Worm (Caenorhabditis elegans) whole organism, L4 larva: ENCODE measurements around the gene ZK622.1.

Source experiments
- aha-1 ChIP-seq: fragments of 150-350 bp; peaks from one replicate; lab custom pipeline; 2014; ENCODE audit warnings: missing biosample characterization, missing genetic modification characterization
- aly-2 ChIP-seq: sonication (generic microtip); optimal IDR thresholded peaks from 2 replicates; lab custom pipeline; 2018; ENCODE audit warnings: missing biosample characterization, missing genetic modification characterization
- ama-1 ChIP-seq: fragments of 150-350 bp; optimal IDR thresholded peaks from 2 replicates; lab custom pipeline; 2014; ENCODE audit warnings: inconsistent platforms, mixed read lengths
- ceh-20 ChIP-seq: fragments of 200-800 bp; sonication (Bioruptor generic); IDR thresholded peaks from 2 replicates; pipeline ENCODE4 v1.3.6; 2022; ENCODE audit warnings: missing genetic modification reagents, missing genetic modification characterization, missing compliant biosample characterization
- ceh-44 ChIP-seq: fragments of 200-800 bp; sonication (Bioruptor generic); IDR thresholded peaks from 2 replicates; pipeline ENCODE4 v1.3.6; 2022; ENCODE audit warnings: missing genetic modification reagents, missing genetic modification characterization, missing compliant biosample characterization
- ceh-82 ChIP-seq: sonication (generic microtip); optimal IDR thresholded peaks from 2 replicates; lab custom pipeline; 2017; ENCODE audit warnings: missing biosample characterization, missing genetic modification characterization
- ctbp-1 ChIP-seq: fragments of 200-800 bp; sonication (Bioruptor generic); IDR thresholded peaks from 2 replicates; pipeline ENCODE4 v1.3.6; 2022; ENCODE audit warnings: missing genetic modification reagents, missing genetic modification characterization, missing compliant biosample characterization
- daf-16 ChIP-seq, 3 experiments: sonication (generic microtip); optimal IDR thresholded peaks; 2 replicates each; lab custom pipeline; 2016 to 2017; ENCODE audit warnings: missing genetic modification characterization in 3 of 3, missing genetic modification reagents in 3 of 3, mild to moderate bottlenecking in 2 of 3, missing compliant biosample characterization in 2 of 3, missing biosample characterization in 1 of 3, moderate library complexity in 1 of 3
- daf-19 ChIP-seq: fragments of 200-800 bp; sonication (Bioruptor generic); conservative IDR thresholded peaks from 2 replicates; pipeline ENCODE4 v1.3.6; 2022; ENCODE audit warnings: missing genetic modification characterization, missing compliant biosample characterization
- egl-43 ChIP-seq: fragments of 200-800 bp; sonication (Bioruptor generic); IDR thresholded peaks from 2 replicates; pipeline ENCODE4 v1.3.6; 2022; ENCODE audit warnings: missing genetic modification reagents, missing genetic modification characterization, missing compliant biosample characterization
- fkh-10 ChIP-seq: fragments of 150-350 bp; optimal IDR thresholded peaks from 2 replicates; lab custom pipeline; 2014; ENCODE audit warnings: missing biosample characterization, missing genetic modification reagents, missing genetic modification characterization
- fos-1 ChIP-seq: fragments of 150-350 bp; optimal IDR thresholded peaks from 2 replicates; lab custom pipeline; 2014; ENCODE audit warnings: missing biosample characterization, missing genetic modification characterization
- hif-1 ChIP-seq, 2 experiments: sonication (generic microtip); optimal IDR thresholded peaks; 2 replicates each; lab custom pipeline; 2016 to 2017; ENCODE audit warnings: missing compliant biosample characterization in 2 of 2, missing genetic modification characterization in 2 of 2, missing genetic modification reagents in 2 of 2, missing genotype in 2 of 2, mild to moderate bottlenecking in 1 of 2
- hlh-11 ChIP-seq: fragments of 200-800 bp; sonication (Bioruptor generic); optimal IDR thresholded peaks from 2 replicates; lab custom pipeline; 2018; ENCODE audit warnings: mild to moderate bottlenecking, missing genetic modification characterization, missing compliant biosample characterization
- hlh-30 ChIP-seq: sonication (generic microtip); optimal IDR thresholded peaks from 2 replicates; lab custom pipeline; 2017; ENCODE audit warnings: antibody characterized with exemption, mild to moderate bottlenecking, missing genetic modification characterization, missing compliant biosample characterization; ENCODE audit not compliant: insufficient read depth
- hmg-1.1 ChIP-seq: fragments of 200-800 bp; sonication (Bioruptor generic); IDR thresholded peaks from 2 replicates; pipeline ENCODE4 v1.3.6; 2022; ENCODE audit warnings: missing genetic modification reagents, missing genetic modification characterization, missing compliant biosample characterization
- lin-1 ChIP-seq: fragments of 200-800 bp; sonication (Bioruptor generic); IDR thresholded peaks from 2 replicates; pipeline ENCODE4 v1.3.6; 2022; ENCODE audit warnings: missing genetic modification reagents, missing genetic modification characterization, missing compliant biosample characterization
- lin-13 ChIP-seq: fragments of 150-350 bp; optimal IDR thresholded peaks from 2 replicates; lab custom pipeline; 2014; ENCODE audit warnings: missing biosample characterization, missing genetic modification reagents, missing genetic modification characterization
- lin-15B ChIP-seq: fragments of 150-350 bp; sonication (generic microtip); optimal IDR thresholded peaks from 3 replicates; lab custom pipeline; 2014; ENCODE audit warnings: missing biosample characterization, missing genetic modification characterization
- lsy-2 ChIP-seq, 2 experiments: fragments of 150-350 bp in 1 of 2; sonication (generic microtip) in 1 of 2; optimal IDR thresholded peaks; 2 replicates each; lab custom pipeline; 2014 to 2017; ENCODE audit warnings: missing biosample characterization in 2 of 2, missing genetic modification characterization in 2 of 2
- mdl-1 ChIP-seq, 2 experiments: fragments of 150-350 bp in 1 of 2; sonication (generic microtip) in 1 of 2; optimal IDR thresholded peaks; 2 replicates each; lab custom pipeline; 2014 to 2017; ENCODE audit warnings: missing biosample characterization in 2 of 2, missing genetic modification characterization in 2 of 2
- mep-1 ChIP-seq: fragments of 150-350 bp; sonication (generic microtip); optimal IDR thresholded peaks from 3 replicates; lab custom pipeline; 2014; ENCODE audit warnings: missing biosample characterization, missing genetic modification characterization
- mes-2 ChIP-seq: sonication (generic microtip); optimal IDR thresholded peaks from 2 replicates; lab custom pipeline; 2016; ENCODE audit warnings: missing genotype, mild to moderate bottlenecking, missing genetic modification characterization, missing compliant biosample characterization; ENCODE audit not compliant: poor library complexity, severe bottlenecking
- mxl-3 ChIP-seq: fragments of 200-800 bp; sonication (Bioruptor generic); optimal IDR thresholded peaks from 2 replicates; lab custom pipeline; 2018; ENCODE audit warnings: mild to moderate bottlenecking, missing genetic modification characterization, missing compliant biosample characterization
- nhr-111 ChIP-seq: fragments of 200-800 bp; sonication (Bioruptor generic); optimal IDR thresholded peaks from 2 replicates; lab custom pipeline; 2018; ENCODE audit warnings: mild to moderate bottlenecking, missing genetic modification characterization, missing compliant biosample characterization
- nhr-28 ChIP-seq: fragments of 150-350 bp; optimal IDR thresholded peaks from 2 replicates; lab custom pipeline; 2014; ENCODE audit warnings: missing biosample characterization, missing genetic modification characterization
- nhr-76 ChIP-seq: fragments of 150-350 bp; optimal IDR thresholded peaks from 2 replicates; lab custom pipeline; 2014; ENCODE audit warnings: missing biosample characterization, missing genetic modification characterization
- nhr-77 ChIP-seq: fragments of 150-350 bp; optimal IDR thresholded peaks from 2 replicates; lab custom pipeline; 2014; ENCODE audit warnings: missing biosample characterization, missing genetic modification characterization
- php-3 ChIP-seq: fragments of 200-800 bp; sonication (Bioruptor generic); IDR thresholded peaks from 2 replicates; pipeline ENCODE4 v1.3.6; 2022; ENCODE audit warnings: missing genetic modification reagents, missing genetic modification characterization, missing compliant biosample characterization
- pqm-1 ChIP-seq: sonication (generic microtip); optimal IDR thresholded peaks from 2 replicates; lab custom pipeline; 2017; ENCODE audit warnings: missing biosample characterization, missing genetic modification characterization
- rbr-2 ChIP-seq: sonication (generic microtip); optimal IDR thresholded peaks from 2 replicates; lab custom pipeline; 2016; ENCODE audit warnings: missing genotype, missing genetic modification characterization, missing compliant biosample characterization
- tra-1 ChIP-seq: fragments of 200-800 bp; sonication (Bioruptor generic); IDR thresholded peaks from 2 replicates; pipeline ENCODE4 v1.3.6; 2022; ENCODE audit warnings: missing genetic modification reagents, missing genetic modification characterization, missing compliant biosample characterization
- unc-62 ChIP-seq, 3 experiments: fragments of 150-350 bp in 1 of 3; sonication (generic microtip); optimal IDR thresholded peaks in 2 of 3; peaks in 1 of 3; 1 replicate in 1 of 3; 2 replicates in 2 of 3; lab custom pipeline; 2014 to 2017; ENCODE audit warnings: missing biosample characterization in 3 of 3, missing genetic modification characterization in 3 of 3, missing genetic modification reagents in 3 of 3, missing genotype in 1 of 3
- zag-1 ChIP-seq: fragments of 150-350 bp; optimal IDR thresholded peaks from 2 replicates; lab custom pipeline; 2014; ENCODE audit warnings: missing biosample characterization, missing genetic modification characterization
- ztf-7 ChIP-seq: fragments of 150-350 bp; optimal IDR thresholded peaks from 2 replicates; lab custom pipeline; 2014; ENCODE audit warnings: missing biosample characterization, missing genetic modification characterization

Gene ZK622.1

ce11 chrII:5264650-5265049 lies 28.9 kb upstream of the ZK622.1 start:
- TF ChIP-seq nhr-77 (tag; lab: Kevin White, UChicago): no peak
- no peak for TF ChIP-seq daf-16 (GFP tag; optimal IDR thresholded peaks at IDR 0.05; lab: Kevin White, UChicago)
- TF ChIP-seq daf-16 (tag; optimal IDR thresholded peaks at IDR 0.05; lab: Kevin White, UChicago): peak; percentile 60
- TF ChIP-seq nhr-28 (tag; lab: Kevin White, UChicago): peak; percentile 1
- no peak for TF ChIP-seq mdl-1 (tag; optimal IDR thresholded peaks at IDR 0.05; lab: Kevin White, UChicago)
- TF ChIP-seq php-3 (GFP tag; lab: Robert Waterston, UW): 0 out of 2 replicates have a peak, but pooled peaks have one; percentile 50
- no peak for TF ChIP-seq daf-19 (GFP tag; lab: Robert Waterston, UW)
- TF ChIP-seq ztf-7 (tag; lab: Kevin White, UChicago): no peak
- TF ChIP-seq pqm-1: peak; percentile 46
- no peak for TF ChIP-seq ceh-82 (tag; lab: Kevin White, UChicago)
- no peak for TF ChIP-seq hlh-11
- TF ChIP-seq ama-1: no peak
- TF ChIP-seq lin-1 (GFP tag; lab: Robert Waterston, UW): no peak
- TF ChIP-seq nhr-111 (GFP tag; lab: Kevin White, UChicago): no peak
- TF ChIP-seq egl-43 (GFP tag; lab: Robert Waterston, UW): no peak
- no peak for TF ChIP-seq mxl-3 (GFP tag; lab: Kevin White, UChicago)
- TF ChIP-seq mep-1 (tag; lab: Kevin White, UChicago): no peak

DNA sequence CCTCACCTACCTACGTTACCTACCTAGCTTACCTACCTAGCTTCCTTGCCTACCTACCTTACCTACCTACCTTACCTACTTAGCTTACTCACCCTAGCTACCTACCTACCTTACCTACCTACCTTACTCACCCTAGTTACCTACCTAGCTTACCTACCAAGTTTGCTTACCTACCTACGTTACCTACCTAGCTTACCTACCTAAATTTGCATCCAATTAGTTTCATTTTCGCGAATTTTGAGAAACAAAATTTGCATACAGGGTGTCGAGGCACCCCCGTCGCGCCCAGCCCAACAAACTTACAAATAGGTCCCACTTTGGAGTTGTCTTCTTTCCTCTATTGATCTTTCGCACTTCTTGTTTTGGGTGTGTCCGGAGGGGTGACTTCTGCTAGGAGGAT lies 24.6 kb upstream of the ZK622.1 start:
- peak in 1 of 2 experiments; percentile 95 for TF ChIP-seq unc-62 (GFP tag; optimal IDR thresholded peaks at IDR 0.05 in 1 of 2; lab: Kevin White, UChicago)
- TF ChIP-seq unc-62 (tag; optimal IDR thresholded peaks at IDR 0.05; lab: Kevin White, UChicago): no peak
- TF ChIP-seq lin-13: no peak
- TF ChIP-seq tra-1 (GFP tag; lab: Robert Waterston, UW): no peak
- TF ChIP-seq aha-1 (tag; lab: Kevin White, UChicago): peak; percentile 44

ce11 chrII:5271729-5272322 lies 21.8 kb upstream of the ZK622.1 start, which contains the start of gene drn-1:
TSS of gene drn-1 (minus strand) at chrII:5271845.
- TF ChIP-seq lsy-2 (tag; optimal IDR thresholded peaks at IDR 0.05; lab: Kevin White, UChicago) (peak in 1 of 2 experiments; percentile 24), mes-2 (tag; lab: Kevin White, UChicago) (no peak), mdl-1 (tag; optimal IDR thresholded peaks at IDR 0.05; lab: Kevin White, UChicago) (peak in 1 of 2 experiments; percentile 2), aha-1 (tag; lab: Kevin White, UChicago) (peak; percentile 97), fkh-10 (GFP tag; lab: Kevin White, UChicago) (peak; percentile 88), unc-62 (GFP tag; optimal IDR thresholded peaks at IDR 0.05 in 1 of 2; lab: Kevin White, UChicago) (peak in 1 of 2 experiments; percentile 85), unc-62 (tag; optimal IDR thresholded peaks at IDR 0.05; lab: Kevin White, UChicago) (no peak), nhr-76 (tag; lab: Kevin White, UChicago) (no peak), hlh-30 (tag; lab: Kevin White, UChicago) (peak; percentile 35)

DNA sequence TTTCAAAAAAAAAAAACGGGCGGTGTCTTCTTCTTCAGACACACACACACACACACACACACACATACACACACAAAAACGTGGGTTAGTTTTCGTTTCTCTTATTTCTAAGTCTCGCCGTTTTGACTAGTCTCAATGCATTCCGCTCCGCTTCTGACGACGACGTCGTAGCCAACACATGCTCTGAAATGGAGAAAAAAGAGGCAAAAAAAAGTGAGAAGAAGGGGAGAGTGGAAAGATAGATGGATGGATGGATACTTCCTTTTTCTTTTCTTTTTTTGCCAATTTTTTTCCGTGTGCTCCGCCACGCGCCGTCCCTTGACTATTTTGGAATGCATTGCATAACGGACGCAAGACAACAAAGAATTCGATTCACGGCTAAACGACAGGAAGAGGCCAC lies 16.9 kb upstream of the ZK622.1 start:
- TF ChIP-seq mdl-1 (tag; optimal IDR thresholded peaks at IDR 0.05; lab: Kevin White, UChicago): peak in 1 of 2 experiments; percentile 67
- no peak for TF ChIP-seq aly-2 (tag; lab: Kevin White, UChicago)
- no peak for TF ChIP-seq ceh-82 (tag; lab: Kevin White, UChicago)
- peak; percentile 49; the same call in 1 of the 2 replicates for TF ChIP-seq hmg-1.1
- TF ChIP-seq fkh-10 (GFP tag; lab: Kevin White, UChicago): peak; percentile 89
- peak in 1 of 2 experiments; percentile 54 for TF ChIP-seq lsy-2 (tag; optimal IDR thresholded peaks at IDR 0.05; lab: Kevin White, UChicago)
- TF ChIP-seq ceh-44 (GFP tag; lab: Robert Waterston, UW): no peak
- 0 out of 2 replicates have a peak, but pooled peaks have one; percentile 39 for TF ChIP-seq ceh-20 (GFP tag; lab: Robert Waterston, UW)
- TF ChIP-seq hlh-30 (tag; lab: Kevin White, UChicago): peak; percentile 21
- peak; percentile 38; the same call in 1 of the 2 replicates for TF ChIP-seq ctbp-1 (GFP tag; lab: Robert Waterston, UW)
- TF ChIP-seq lin-15B (tag; lab: Kevin White, UChicago): no peak
- TF ChIP-seq unc-62 (GFP tag; optimal IDR thresholded peaks at IDR 0.05 in 1 of 2; lab: Kevin White, UChicago): peak in 1 of 2 experiments; percentile 98
- peak; percentile 14 for TF ChIP-seq unc-62 (tag; optimal IDR thresholded peaks at IDR 0.05; lab: Kevin White, UChicago)
- TF ChIP-seq zag-1 (tag; lab: Kevin White, UChicago): no peak
- TF ChIP-seq mep-1 (tag; lab: Kevin White, UChicago): peak; percentile 34
- no peak for TF ChIP-seq egl-43 (GFP tag; lab: Robert Waterston, UW)
- TF ChIP-seq fos-1: no peak
- peak in 1 of 2 experiments; percentile 39 for TF ChIP-seq hif-1 (tag; optimal IDR thresholded peaks at IDR 0.05; lab: Kevin White, UChicago)
- peak; percentile 51 for TF ChIP-seq rbr-2 (tag; lab: Kevin White, UChicago)
